Worm (Caenorhabditis elegans): ENCODE data around the gene irld-52.

DNA sequence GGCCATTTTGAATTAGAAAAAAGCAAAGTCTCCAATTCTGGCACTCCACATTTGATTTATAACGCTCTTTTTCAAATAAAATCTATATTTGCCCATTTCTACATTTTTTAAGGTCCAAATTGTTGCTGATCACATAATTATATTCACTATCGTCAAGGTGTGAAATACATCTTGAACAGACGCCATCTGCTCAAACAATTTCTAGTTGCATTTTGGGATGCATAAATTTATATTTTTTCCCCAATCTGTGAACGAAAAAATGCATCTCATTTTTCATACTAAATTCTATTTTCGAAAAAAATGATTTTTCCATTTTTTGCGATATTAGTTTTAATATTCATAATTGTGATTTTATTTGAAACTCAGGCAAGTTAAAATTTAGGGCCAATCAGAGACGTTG lies 13.8 kb downstream of the irld-52 start, which contains the start of gene T26E4.7:
- TF ChIP-seq him-1 (tag; optimal IDR thresholded peaks at IDR 0.05), result no peak
- TF ChIP-seq dao-5 (tag; optimal IDR thresholded peaks at IDR 0.05), result no peak
- no peak for TF ChIP-seq W03F9.2 (tag; optimal IDR thresholded peaks at IDR 0.05)
